Fruit fly (Drosophila melanogaster) whole organism, embryonic: ENCODE measurements around the gene Rh5.

Source experiments
- Awh ChIP-seq: fragments of 200-800 bp; sonication (Bioruptor generic); IDR thresholded peaks from 2 replicates; pipeline ENCODE4, ENCODE4 v1.3.6; 2022; ENCODE audit warnings: missing biosample characterization, missing genetic modification characterization
- Bdp1 ChIP-seq: fragments of 200-800 bp; sonication (Bioruptor generic); optimal IDR thresholded peaks from 3 replicates; lab custom pipeline; 2016; ENCODE audit warnings: missing biosample characterization, missing genetic modification characterization
- Bteb2 ChIP-seq: fragments of 200-800 bp; sonication (Bioruptor generic); optimal IDR thresholded peaks from 2 replicates; lab custom pipeline; 2016; ENCODE audit warnings: missing biosample characterization, missing genetic modification characterization
- CG10366 ChIP-seq: fragments of 200-800 bp; sonication (Bioruptor generic); IDR thresholded peaks from 2 replicates; pipeline ENCODE4 v1.3.6; 2022; ENCODE audit warnings: missing biosample characterization, missing genetic modification characterization
- CG11085 ChIP-seq: fragments of 200-800 bp; sonication (Bioruptor generic); IDR thresholded peaks from 2 replicates; pipeline ENCODE4 v1.3.6; 2022; ENCODE audit warnings: missing biosample characterization, missing genetic modification characterization
- CG11093 ChIP-seq: fragments of 200-800 bp; sonication (Bioruptor generic); IDR thresholded peaks from 3 replicates; pipeline ENCODE4 v1.3.6; 2022; ENCODE audit warnings: missing biosample characterization, missing genetic modification characterization
- CG12744 ChIP-seq: fragments of 200-800 bp; sonication (Bioruptor generic); optimal IDR thresholded peaks from 2 replicates; lab custom pipeline; 2016; ENCODE audit warnings: missing biosample characterization, missing genetic modification characterization
- CG14667 ChIP-seq: fragments of 200-800 bp; sonication (Bioruptor generic); IDR thresholded peaks from 2 replicates; pipeline ENCODE4 v1.3.6; 2022; ENCODE audit warnings: missing biosample characterization, missing genetic modification characterization
- CG15073 ChIP-seq: fragments of 200-800 bp; sonication (Bioruptor generic); optimal IDR thresholded peaks from 2 replicates; lab custom pipeline; 2016; ENCODE audit warnings: missing biosample characterization, missing genetic modification characterization
- CG17385 ChIP-seq: fragments of 200-800 bp; sonication (Bioruptor generic); optimal IDR thresholded peaks from 3 replicates; lab custom pipeline; 2018; ENCODE audit warnings: missing biosample characterization, mild to moderate bottlenecking, missing genetic modification characterization
- CG17568 ChIP-seq: fragments of 200-800 bp; sonication (Bioruptor generic); optimal IDR thresholded peaks from 2 replicates; lab custom pipeline; 2018; ENCODE audit warnings: missing biosample characterization, mild to moderate bottlenecking, missing genetic modification characterization, moderate library complexity
- CG4854 ChIP-seq: fragments of 200-800 bp; sonication (Bioruptor generic); optimal IDR thresholded peaks from 2 replicates; lab custom pipeline; 2016; ENCODE audit warnings: missing biosample characterization, missing genetic modification characterization, inconsistent platforms
- CG5953 ChIP-seq: fragments of 200-800 bp; sonication (Bioruptor generic); IDR thresholded peaks from 2 replicates; pipeline ENCODE4 v1.3.6; 2022; ENCODE audit warnings: missing biosample characterization, missing genetic modification characterization
- CG6254 ChIP-seq: fragments of 200-800 bp; sonication (Bioruptor generic); optimal IDR thresholded peaks from 3 replicates; lab custom pipeline; 2017; ENCODE audit warnings: mild to moderate bottlenecking, missing biosample characterization, missing genetic modification reagents, missing genetic modification characterization
- CG6654 ChIP-seq: fragments of 200-800 bp; sonication (Bioruptor generic); optimal IDR thresholded peaks from 2 replicates; lab custom pipeline; 2017; ENCODE audit warnings: missing biosample characterization, mild to moderate bottlenecking, missing genetic modification characterization
- CG8924 ChIP-seq: fragments of 200-800 bp; optimal IDR thresholded peaks from 3 replicates; lab custom pipeline; 2019; ENCODE audit warnings: missing biosample characterization, mild to moderate bottlenecking, missing genetic modification characterization, moderate library complexity
- Dref ChIP-seq: fragments of 200-800 bp; sonication (Bioruptor generic); IDR thresholded peaks from 2 replicates; pipeline ENCODE4 v1.3.6; 2022; ENCODE audit warnings: missing biosample characterization, missing genetic modification characterization
- GATAe ChIP-seq: fragments of 200-800 bp; sonication (Bioruptor generic); conservative IDR thresholded peaks from 2 replicates; pipeline ENCODE4 v1.3.6; 2022; ENCODE audit warnings: missing biosample characterization, missing genetic modification characterization
- HLH4C ChIP-seq: fragments of 200-800 bp; sonication (Bioruptor generic); IDR thresholded peaks from 3 replicates; pipeline ENCODE4 v1.3.6; 2022; ENCODE audit warnings: missing biosample characterization, missing genetic modification characterization; ENCODE audit not compliant: partially characterized antibody
- Hand ChIP-seq: fragments of 200-800 bp; sonication (Bioruptor generic); optimal IDR thresholded peaks from 2 replicates; lab custom pipeline; 2017; ENCODE audit warnings: mild to moderate bottlenecking, missing biosample characterization, missing genetic modification reagents, missing genetic modification characterization
- Hmr ChIP-seq: fragments of 200-800 bp; sonication (Bioruptor generic); optimal IDR thresholded peaks from 3 replicates; lab custom pipeline; 2017; ENCODE audit warnings: mild to moderate bottlenecking, missing biosample characterization, missing genetic modification reagents, missing genetic modification characterization
- Mrtf ChIP-seq: fragments of 200-800 bp; sonication (Bioruptor generic); IDR thresholded peaks from 3 replicates; pipeline ENCODE4 v1.3.6; 2022; ENCODE audit warnings: missing biosample characterization, missing genetic modification characterization
- NK7.1 ChIP-seq: fragments of 200-800 bp; sonication (Bioruptor generic); optimal IDR thresholded peaks from 3 replicates; lab custom pipeline; 2016; ENCODE audit warnings: missing biosample characterization, missing genetic modification characterization
- Nf-YC ChIP-seq: fragments of 200-800 bp; optimal IDR thresholded peaks from 3 replicates; lab custom pipeline; 2019; ENCODE audit warnings: missing biosample characterization, mild to moderate bottlenecking, missing genetic modification characterization, moderate library complexity
- Usf ChIP-seq: fragments of 200-800 bp; sonication (Bioruptor generic); optimal IDR thresholded peaks from 2 replicates; lab custom pipeline; 2017; ENCODE audit warnings: missing genotype, missing biosample characterization, missing genetic modification characterization
- Xrp1 ChIP-seq: fragments of 200-800 bp; sonication (Bioruptor generic); IDR thresholded peaks from 2 replicates; pipeline ENCODE4 v1.3.6; 2022; ENCODE audit warnings: missing biosample characterization, missing genetic modification characterization
- ab ChIP-seq: fragments of 200-800 bp; sonication (Bioruptor generic); optimal IDR thresholded peaks from 2 replicates; lab custom pipeline; 2016; ENCODE audit warnings: missing biosample characterization, missing genetic modification characterization
- al ChIP-seq: fragments of 200-800 bp; sonication (Bioruptor generic); IDR thresholded peaks from 2 replicates; pipeline ENCODE4 v1.3.6; 2022; ENCODE audit warnings: missing biosample characterization, missing genetic modification characterization
- amos ChIP-seq: fragments of 200-800 bp; sonication (Bioruptor generic); IDR thresholded peaks from 2 replicates; pipeline ENCODE4 v1.3.6; 2022; ENCODE audit warnings: missing biosample characterization, missing genetic modification characterization; ENCODE audit not compliant: partially characterized antibody
- bigmax ChIP-seq: fragments of 200-800 bp; sonication (Bioruptor generic); optimal IDR thresholded peaks from 2 replicates; lab custom pipeline; 2018; ENCODE audit warnings: missing biosample characterization, mild to moderate bottlenecking, missing genetic modification characterization
- cato ChIP-seq: fragments of 200-800 bp; sonication (Bioruptor generic); optimal IDR thresholded peaks from 2 replicates; lab custom pipeline; 2016; ENCODE audit warnings: missing biosample characterization, missing genetic modification characterization, borderline replicate concordance
- chm ChIP-seq: fragments of 200-800 bp; sonication (Bioruptor generic); IDR thresholded peaks from 2 replicates; pipeline ENCODE4 v1.3.6; 2022; ENCODE audit warnings: missing biosample characterization, missing genetic modification characterization
- dan ChIP-seq: fragments of 200-800 bp; sonication (Bioruptor generic); IDR thresholded peaks from 2 replicates; pipeline ENCODE4 v1.3.6; 2022; ENCODE audit warnings: missing biosample characterization, missing genetic modification characterization
- dmrt99B ChIP-seq: fragments of 200-800 bp; sonication (Bioruptor generic); optimal IDR thresholded peaks from 2 replicates; lab custom pipeline; 2018; ENCODE audit warnings: missing biosample characterization, mild to moderate bottlenecking, missing genetic modification characterization, moderate library complexity
- dpn ChIP-seq, 2 experiments: fragments of 200-800 bp; sonication (Bioruptor generic); optimal IDR thresholded peaks; 3 replicates each; lab custom pipeline; 2016; ENCODE audit warnings: missing biosample characterization in 2 of 2, missing genetic modification characterization in 2 of 2
- fd102C ChIP-seq: fragments of 200-800 bp; sonication (Bioruptor generic); optimal IDR thresholded peaks from 2 replicates; lab custom pipeline; 2018; ENCODE audit warnings: missing biosample characterization, mild to moderate bottlenecking, missing genetic modification characterization, moderate library complexity
- jumu ChIP-seq: fragments of 200-800 bp; sonication (Bioruptor generic); optimal IDR thresholded peaks from 3 replicates; lab custom pipeline; 2016; ENCODE audit warnings: missing biosample characterization, missing genetic modification characterization
- lbe ChIP-seq: fragments of 200-800 bp; sonication (Bioruptor generic); optimal IDR thresholded peaks from 2 replicates; lab custom pipeline; 2016; ENCODE audit warnings: missing biosample characterization, mild to moderate bottlenecking, missing genetic modification characterization
- mam ChIP-seq: fragments of 200-800 bp; sonication (Bioruptor generic); optimal IDR thresholded peaks from 3 replicates; lab custom pipeline; 2016; ENCODE audit warnings: missing biosample characterization, missing genetic modification characterization
- pb ChIP-seq: fragments of 200-800 bp; sonication (Bioruptor generic); optimal IDR thresholded peaks from 3 replicates; lab custom pipeline; 2016; ENCODE audit warnings: missing biosample characterization, missing genetic modification characterization
- pho ChIP-seq: fragments of 200-800 bp; sonication (Bioruptor generic); optimal IDR thresholded peaks from 2 replicates; lab custom pipeline; 2016; ENCODE audit warnings: missing biosample characterization, missing genetic modification characterization
- pros ChIP-seq: fragments of 200-800 bp; sonication (Bioruptor generic); optimal IDR thresholded peaks from 3 replicates; lab custom pipeline; 2019; ENCODE audit warnings: missing biosample characterization, mild to moderate bottlenecking, missing genetic modification characterization, moderate library complexity
- ro ChIP-seq: fragments of 200-800 bp; sonication (Bioruptor generic); IDR thresholded peaks from 2 replicates; pipeline ENCODE4 v1.3.6; 2022; ENCODE audit warnings: missing biosample characterization, missing genetic modification characterization
- schlank ChIP-seq: fragments of 200-800 bp; sonication (Bioruptor generic); optimal IDR thresholded peaks from 2 replicates; lab custom pipeline; 2018; ENCODE audit warnings: missing biosample characterization, mild to moderate bottlenecking, missing genetic modification characterization
- scrt ChIP-seq: fragments of 200-800 bp; sonication (Bioruptor generic); optimal IDR thresholded peaks from 2 replicates; lab custom pipeline; 2018; ENCODE audit warnings: missing biosample characterization, mild to moderate bottlenecking, missing genetic modification characterization, moderate library complexity
- sens ChIP-seq: fragments of 200-800 bp; sonication (Bioruptor generic); peaks from one replicate; lab custom pipeline; 2016; ENCODE audit warnings: missing biosample characterization, missing genetic modification characterization
- sim ChIP-seq: fragments of 200-800 bp; sonication (Bioruptor generic); IDR thresholded peaks from 2 replicates; pipeline ENCODE4 v1.3.6; 2022; ENCODE audit warnings: missing biosample characterization, missing genetic modification characterization
- slbo ChIP-seq: fragments of 200-800 bp; sonication (Bioruptor generic); IDR thresholded peaks from 2 replicates; pipeline ENCODE4 v1.3.6; 2022; ENCODE audit warnings: missing biosample characterization, missing genetic modification characterization
- tio ChIP-seq: fragments of 200-800 bp; sonication (Bioruptor generic); optimal IDR thresholded peaks from 2 replicates; lab custom pipeline; 2017; ENCODE audit warnings: missing biosample characterization, missing genetic modification characterization, inconsistent platforms
- toy ChIP-seq: fragments of 200-800 bp; sonication (Bioruptor generic); IDR thresholded peaks from 2 replicates; pipeline ENCODE4 v1.3.6; 2022; ENCODE audit warnings: missing biosample characterization, missing genetic modification characterization
- unpg ChIP-seq: fragments of 200-800 bp; sonication (Bioruptor generic); optimal IDR thresholded peaks from 3 replicates; lab custom pipeline; 2018; ENCODE audit warnings: missing biosample characterization, mild to moderate bottlenecking, missing genetic modification characterization, moderate library complexity
- vvl ChIP-seq: fragments of 200-800 bp; sonication (Bioruptor generic); IDR thresholded peaks from 2 replicates; pipeline ENCODE4 v1.3.6; 2022; ENCODE audit warnings: missing biosample characterization, missing genetic modification characterization

Rh5 gene

dm6 chr2L:11987945-11988344, 20.0 kb upstream of the Rh5 start, which contains the start of the genes CG6686 and CG34163 (continued):
- TF ChIP-seq CG10366 (GFP tag; lab: Robert Waterston, UW), result peak; percentile 39; the same call in 1 of the 2 replicates
- TF ChIP-seq schlank, result no peak
- no peak for TF ChIP-seq CG5953 (GFP tag; lab: Robert Waterston, UW)
- TF ChIP-seq pros (GFP tag; lab: Kevin White, UChicago), result no peak
- no peak for TF ChIP-seq CG15073 (GFP tag; lab: Kevin White, UChicago)
- peak; percentile 20 to 44 for TF ChIP-seq dpn (GFP tag; optimal IDR thresholded peaks at IDR 0.05; lab: Kevin White, UChicago)
- no peak for TF ChIP-seq Dref (GFP tag; lab: Robert Waterston, UW)
- TF ChIP-seq CG6254 (GFP tag; lab: Kevin White, UChicago), result peak; percentile 19
- no peak for TF ChIP-seq CG12744
- peak; percentile 37; the same call in 1 of the 2 replicates for TF ChIP-seq al (GFP tag; lab: Robert Waterston, UW)
- TF ChIP-seq sens (GFP tag; lab: Kevin White, UChicago), result peak; percentile 86
- no peak for TF ChIP-seq CG17568
- TF ChIP-seq GATAe (GFP tag; lab: Robert Waterston, UW), result no peak
- no peak for TF ChIP-seq Usf (GFP tag; lab: Kevin White, UChicago)
- no peak for TF ChIP-seq NK7.1 (GFP tag; lab: Kevin White, UChicago)
- TF ChIP-seq CG6654 (GFP tag; lab: Kevin White, UChicago), result no peak
- TF ChIP-seq Mrtf, result no peak
- TF ChIP-seq tio (GFP tag; lab: Kevin White, UChicago), result no peak
- TF ChIP-seq unpg (GFP tag; lab: Kevin White, UChicago), result peak; percentile 52
- no peak for TF ChIP-seq CG11093 (GFP tag; lab: Robert Waterston, UW)
- TF ChIP-seq HLH4C (GFP tag; lab: Robert Waterston, UW), result no peak
- peak; percentile 27; the same call in 1 of the 2 replicates for TF ChIP-seq Xrp1 (GFP tag; lab: Robert Waterston, UW)
- TF ChIP-seq CG4854, result peak; percentile 51
- TF ChIP-seq fd102C (GFP tag; lab: Kevin White, UChicago), result no peak
- TF ChIP-seq dmrt99B (tag; lab: Kevin White, UChicago), result no peak
- TF ChIP-seq jumu, result peak; percentile 53
- peak; percentile 99 for TF ChIP-seq CG17385
- TF ChIP-seq Bdp1 (GFP tag; lab: Kevin White, UChicago), result no peak
- TF ChIP-seq sim (GFP tag; lab: Robert Waterston, UW), result no peak
- TF ChIP-seq lbe, result no peak
- TF ChIP-seq CG14667 (GFP tag; lab: Robert Waterston, UW), result peak; percentile 20; the same call in 1 of the 2 replicates
- 0 out of 2 replicates have a peak, but pooled peaks have one; percentile 12 for TF ChIP-seq amos
- no peak for TF ChIP-seq cato
- TF ChIP-seq ro (GFP tag; lab: Robert Waterston, UW), result no peak
- peak; percentile 66; the same call in 1 of the 2 replicates for TF ChIP-seq slbo
- no peak for TF ChIP-seq dan (GFP tag; lab: Robert Waterston, UW)
- TF ChIP-seq chm (GFP tag; lab: Robert Waterston, UW), result no peak
- TF ChIP-seq pho (GFP tag; lab: Kevin White, UChicago), result peak; percentile 53
- TF ChIP-seq Bteb2, result peak; percentile 34
- TF ChIP-seq bigmax (GFP tag; lab: Kevin White, UChicago), result no peak
- no peak for TF ChIP-seq Awh (GFP tag; lab: Robert Waterston, UW)
- no peak for TF ChIP-seq Hand (GFP tag; lab: Kevin White, UChicago)
- peak; percentile 64 for TF ChIP-seq CG8924 (tag; lab: Kevin White, UChicago)
- no peak for TF ChIP-seq toy
- TF ChIP-seq CG11085 (GFP tag; lab: Robert Waterston, UW), result no peak
- no peak for TF ChIP-seq ab
- no peak for TF ChIP-seq Nf-YC (tag; lab: Kevin White, UChicago)
- no peak for TF ChIP-seq scrt
- peak; percentile 40; the same call in 1 of the 2 replicates for TF ChIP-seq vvl (GFP tag; lab: Robert Waterston, UW)
- TF ChIP-seq pb (GFP tag; lab: Kevin White, UChicago), result no peak
- TF ChIP-seq mam (GFP tag; lab: Kevin White, UChicago), result peak; percentile 44
- TF ChIP-seq Hmr (GFP tag; lab: Kevin White, UChicago), result peak; percentile 61
